Fruit fly (Drosophila melanogaster) whole organism, adult: ENCODE data around the gene Spn28Da.

Source experiments
- CG11617 ChIP-seq: fragments of 200-800 bp; sonication (Bioruptor generic); optimal IDR thresholded peaks from 2 replicates; lab custom pipeline; 2017; ENCODE audit warnings: mild to moderate bottlenecking, missing biosample characterization, missing genetic modification reagents, missing genetic modification characterization
- CG12768 ChIP-seq: fragments of 200-800 bp; sonication (Bioruptor generic); optimal IDR thresholded peaks from 2 replicates; lab custom pipeline; 2017; ENCODE audit warnings: missing biosample characterization, missing genetic modification characterization, mild to moderate bottlenecking, moderate library complexity, missing genetic modification reagents
- CG14711 ChIP-seq: fragments of 200-800 bp; sonication (Bioruptor generic); optimal IDR thresholded peaks from 2 replicates; lab custom pipeline; 2018; ENCODE audit warnings: missing biosample characterization, mild to moderate bottlenecking, missing genetic modification characterization, moderate library complexity
- CG1620 ChIP-seq: fragments of 200-800 bp; sonication (Bioruptor generic); optimal IDR thresholded peaks from 2 replicates; lab custom pipeline; 2016; ENCODE audit warnings: missing biosample characterization, missing genetic modification characterization
- CG33017 ChIP-seq: fragments of 200-800 bp; sonication (Bioruptor generic); optimal IDR thresholded peaks from 2 replicates; lab custom pipeline; 2018; ENCODE audit warnings: missing biosample characterization, mild to moderate bottlenecking, missing genetic modification characterization, moderate library complexity
- CG5204 ChIP-seq: fragments of 200-800 bp; sonication (Bioruptor generic); optimal IDR thresholded peaks from 2 replicates; lab custom pipeline; 2016; ENCODE audit warnings: missing biosample characterization, missing genetic modification characterization
- CG7045 ChIP-seq: fragments of 200-800 bp; sonication (Bioruptor generic); optimal IDR thresholded peaks from 2 replicates; lab custom pipeline; 2017; ENCODE audit warnings: missing biosample characterization, mild to moderate bottlenecking, missing genetic modification characterization
- CG7101 ChIP-seq: fragments of 200-800 bp; sonication (Bioruptor generic); optimal IDR thresholded peaks from 2 replicates; lab custom pipeline; 2018; ENCODE audit warnings: missing biosample characterization, mild to moderate bottlenecking, missing genetic modification characterization, moderate library complexity
- Clk ChIP-seq: fragments of 200-800 bp; sonication (Bioruptor generic); optimal IDR thresholded peaks from 2 replicates; lab custom pipeline; 2017; ENCODE audit warnings: missing biosample characterization, missing genetic modification characterization
- Crg-1 ChIP-seq: fragments of 200-800 bp; sonication (Bioruptor generic); optimal IDR thresholded peaks from 2 replicates; lab custom pipeline; 2016; ENCODE audit warnings: missing biosample characterization, missing genetic modification characterization
- Hr96 ChIP-seq: fragments of 200-800 bp; sonication (Bioruptor generic); optimal IDR thresholded peaks from 2 replicates; lab custom pipeline; 2016; ENCODE audit warnings: missing biosample characterization, missing genetic modification characterization
- Mnt ChIP-seq: fragments of 200-800 bp; sonication (Bioruptor generic); optimal IDR thresholded peaks from 2 replicates; lab custom pipeline; 2016; ENCODE audit warnings: missing biosample characterization, mild to moderate bottlenecking, missing genetic modification characterization
- bab1 ChIP-seq: fragments of 200-800 bp; sonication (Bioruptor generic); optimal IDR thresholded peaks from 3 replicates; lab custom pipeline; 2019; ENCODE audit warnings: missing biosample characterization, mild to moderate bottlenecking, missing genetic modification characterization, moderate library complexity
- cic ChIP-seq: fragments of 200-800 bp; sonication (Bioruptor generic); optimal IDR thresholded peaks from 2 replicates; lab custom pipeline; 2017; ENCODE audit warnings: missing biosample characterization, mild to moderate bottlenecking, missing genetic modification characterization, moderate library complexity
- cnc ChIP-seq, 2 experiments: fragments of >200 bp; optimal IDR thresholded peaks; 2 replicates each; lab custom pipeline; 2017
- kay ChIP-seq: fragments of 200-800 bp; sonication (Bioruptor generic); peaks from one replicate; lab custom pipeline; 2016; ENCODE audit warnings: missing biosample characterization, missing genetic modification characterization, borderline replicate concordance
- ovo ChIP-seq: fragments of 200-800 bp; sonication (Bioruptor generic); optimal IDR thresholded peaks from 2 replicates; lab custom pipeline; 2016; ENCODE audit warnings: missing biosample characterization, missing genetic modification characterization
- pad ChIP-seq: fragments of 200-800 bp; sonication (Bioruptor generic); optimal IDR thresholded peaks from 3 replicates; lab custom pipeline; 2017; ENCODE audit warnings: missing biosample characterization, missing genetic modification characterization, mild to moderate bottlenecking, moderate library complexity, missing genetic modification reagents
- tj ChIP-seq: fragments of 200-800 bp; sonication (Bioruptor generic); optimal IDR thresholded peaks from 3 replicates; lab custom pipeline; 2017; ENCODE audit warnings: missing biosample characterization, mild to moderate bottlenecking, missing genetic modification characterization, moderate library complexity
- toe ChIP-seq: fragments of 200-800 bp; sonication (Bioruptor generic); optimal IDR thresholded peaks from 2 replicates; lab custom pipeline; 2016; ENCODE audit warnings: missing biosample characterization, missing genetic modification characterization

The Spn28Da gene

DNA sequence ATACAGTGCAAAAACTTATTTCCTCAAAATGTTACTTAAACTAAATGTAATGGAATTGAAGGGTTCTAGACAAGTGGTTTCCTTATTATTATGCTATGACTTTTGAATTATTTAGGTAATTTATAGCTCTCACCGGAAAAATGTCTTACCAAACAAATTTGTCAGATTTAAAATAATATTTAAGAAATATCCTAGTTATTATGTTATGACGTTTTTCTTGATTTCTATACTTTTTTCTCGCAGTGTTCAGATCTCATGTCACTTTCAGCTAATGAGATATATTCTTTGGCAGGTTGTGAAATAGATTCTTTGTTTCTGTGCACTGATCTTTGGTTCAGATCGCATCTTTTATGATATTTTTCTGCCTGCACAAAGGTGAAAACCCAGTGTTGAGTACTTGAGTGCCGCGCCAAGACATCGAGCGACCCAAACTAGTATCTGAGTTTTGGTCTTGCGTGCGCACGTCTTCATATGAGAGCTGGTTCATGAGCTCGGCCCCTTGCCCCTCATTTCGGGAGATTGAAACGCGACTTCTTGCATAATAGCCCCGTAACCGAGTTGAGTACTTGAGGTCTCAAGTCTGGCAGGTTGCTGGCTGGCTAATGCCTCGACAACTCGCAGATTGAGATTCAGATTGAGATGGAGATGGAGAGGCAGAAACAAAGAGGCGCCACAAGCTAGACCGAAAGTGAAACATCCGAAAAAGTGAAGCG, 12.3 kb downstream of the Spn28Da start:
- TF ChIP-seq CG33017 = no peak
- no peak for TF ChIP-seq pad (GFP tag; lab: Kevin White, UChicago)
- no peak for TF ChIP-seq Mnt (GFP tag; lab: Kevin White, UChicago)
- no peak for TF ChIP-seq CG7101
- no peak for TF ChIP-seq kay
- no peak for TF ChIP-seq Clk (GFP tag; lab: Kevin White, UChicago)

DNA sequence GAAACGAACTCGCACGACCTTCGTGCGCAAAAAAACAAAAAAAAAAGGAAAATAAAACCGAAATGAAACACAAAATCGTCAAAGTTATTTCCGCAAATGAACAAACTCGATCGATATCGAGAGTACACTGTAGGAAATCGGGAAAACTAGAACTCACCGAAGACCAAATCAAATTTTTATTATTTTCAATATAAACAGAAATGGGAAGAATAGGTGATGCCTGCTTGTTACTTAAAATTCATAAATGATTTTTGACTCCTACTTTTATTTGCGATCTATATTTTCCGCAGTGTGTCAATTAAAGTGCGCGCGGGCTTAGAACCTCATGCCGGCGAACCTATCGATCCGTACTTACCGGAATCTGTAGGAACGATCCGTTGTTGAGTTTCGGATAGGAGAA, 13.3 kb downstream of the Spn28Da start:
- TF ChIP-seq CG7101 (no peak), CG1620 (GFP tag; lab: Kevin White, UChicago) (no peak), kay (no peak), Mnt (GFP tag; lab: Kevin White, UChicago) (no peak), ovo (GFP tag; lab: Kevin White, UChicago) (no peak), pad (GFP tag; lab: Kevin White, UChicago) (no peak), CG11617 (GFP tag; lab: Kevin White, UChicago) (no peak), toe (no peak), Hr96 (GFP tag; lab: Kevin White, UChicago) (no peak), CG14711 (tag; lab: Kevin White, UChicago) (no peak), Clk (GFP tag; lab: Kevin White, UChicago) (no peak), CG5204 (GFP tag; lab: Kevin White, UChicago) (no peak), cnc (optimal IDR thresholded peaks at IDR 0.05; lab: Kevin White, UChicago) (no peak), cic (no peak), Crg-1 (GFP tag; lab: Kevin White, UChicago) (no peak), CG12768 (GFP tag; lab: Kevin White, UChicago) (no peak), bab1 (GFP tag; lab: Kevin White, UChicago) (no peak), CG7045 (GFP tag; lab: Kevin White, UChicago) (no peak), CG33017 (no peak)

DNA sequence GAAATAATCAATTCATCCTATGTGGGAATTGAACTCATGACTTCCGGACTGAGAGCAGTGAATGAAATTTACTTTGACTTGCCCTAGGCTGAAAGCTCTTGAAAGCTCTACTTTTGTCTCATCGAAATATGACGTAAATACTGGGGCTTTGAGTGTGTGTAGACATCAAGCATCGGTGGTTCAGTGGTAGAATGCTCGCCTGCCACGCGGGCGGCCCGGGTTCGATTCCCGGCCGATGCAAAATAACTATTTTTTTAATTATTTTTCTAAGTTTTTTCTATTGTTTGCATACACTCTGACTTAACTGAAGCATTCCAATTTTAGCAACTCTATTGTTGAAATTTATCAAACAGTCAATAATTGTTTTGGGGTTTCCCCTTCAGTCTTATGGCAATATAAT, 16.2 kb downstream of the Spn28Da start:
- no peak for TF ChIP-seq Hr96 (GFP tag; lab: Kevin White, UChicago)
- no peak for TF ChIP-seq Crg-1 (GFP tag; lab: Kevin White, UChicago)
- no peak for TF ChIP-seq ovo (GFP tag; lab: Kevin White, UChicago)
- TF ChIP-seq kay = no peak
- TF ChIP-seq Mnt (GFP tag; lab: Kevin White, UChicago) = no peak
- no peak for TF ChIP-seq cnc (optimal IDR thresholded peaks at IDR 0.05; lab: Kevin White, UChicago)
- TF ChIP-seq cic = no peak
- TF ChIP-seq bab1 (GFP tag; lab: Kevin White, UChicago) = no peak
- TF ChIP-seq CG5204 (GFP tag; lab: Kevin White, UChicago) = no peak
- no peak for TF ChIP-seq CG33017
- no peak for TF ChIP-seq CG7101
- no peak for TF ChIP-seq CG12768 (GFP tag; lab: Kevin White, UChicago)
- TF ChIP-seq CG7045 (GFP tag; lab: Kevin White, UChicago) = no peak
- no peak for TF ChIP-seq CG1620 (GFP tag; lab: Kevin White, UChicago)
- TF ChIP-seq CG14711 (tag; lab: Kevin White, UChicago) = no peak
- no peak for TF ChIP-seq pad (GFP tag; lab: Kevin White, UChicago)
- no peak for TF ChIP-seq Clk (GFP tag; lab: Kevin White, UChicago)
- TF ChIP-seq tj (GFP tag; lab: Kevin White, UChicago) = no peak

DNA sequence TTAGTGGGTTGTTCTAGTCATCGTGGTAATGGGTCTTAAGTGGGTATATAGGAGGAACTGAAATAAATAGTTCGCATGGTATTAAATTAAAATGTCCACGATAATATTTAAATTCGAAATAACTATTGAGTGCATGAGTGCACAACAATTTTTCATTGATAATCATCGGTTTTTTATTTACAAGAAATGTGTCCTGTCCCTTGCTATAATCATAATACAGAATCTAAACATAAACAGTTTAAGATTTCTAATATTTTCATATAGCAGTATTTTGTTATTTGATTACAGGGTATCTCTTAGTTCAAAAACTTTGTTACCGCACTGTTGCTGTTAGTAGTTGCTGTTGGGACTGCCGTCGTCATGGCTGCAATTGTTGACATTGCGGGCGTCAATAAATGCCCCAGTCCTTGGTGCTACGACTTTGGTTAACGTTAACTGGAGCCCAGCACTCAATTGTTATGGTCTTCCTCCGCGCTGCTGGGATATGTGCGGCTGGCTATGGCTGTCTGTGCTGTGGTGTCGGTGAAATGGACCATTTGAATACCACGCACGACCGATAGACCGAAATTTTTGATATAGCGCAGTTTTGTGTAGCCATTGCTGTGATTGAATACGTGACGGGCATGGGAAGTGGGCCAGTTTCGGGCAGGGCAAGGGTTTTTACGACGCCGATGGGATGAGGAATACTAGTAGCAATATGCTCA, 17.0 kb downstream of the Spn28Da start:
- TF ChIP-seq CG5204 (GFP tag; lab: Kevin White, UChicago) (peak; percentile 5), Crg-1 (GFP tag; lab: Kevin White, UChicago) (no peak)

DNA sequence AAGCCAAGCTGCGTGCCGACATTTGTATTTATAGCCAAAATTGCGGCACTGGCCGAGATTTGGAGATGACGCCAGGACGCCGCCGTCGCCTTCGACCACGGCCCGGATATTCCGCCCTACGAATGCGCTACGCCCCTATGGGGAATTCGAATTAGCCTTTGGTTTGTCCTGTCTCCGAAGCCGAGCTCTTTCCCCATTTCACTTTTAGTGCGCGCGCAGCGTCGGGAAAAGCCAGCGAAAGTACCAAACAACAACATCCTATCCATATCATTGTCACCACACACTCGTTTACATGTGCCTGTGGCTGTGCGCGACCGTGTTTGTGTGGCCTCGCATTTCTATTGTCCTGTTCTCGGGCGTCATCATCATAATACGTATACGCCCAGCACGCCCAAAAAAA, 17.6 kb downstream of the Spn28Da start, which contains the start of gene Proc:
TSS of gene Proc (minus strand) at position 101 of the 400 bp plus-strand sequence.
- TF ChIP-seq CG14711 (tag; lab: Kevin White, UChicago) (no peak), bab1 (GFP tag; lab: Kevin White, UChicago) (no peak), pad (GFP tag; lab: Kevin White, UChicago) (no peak)

DNA sequence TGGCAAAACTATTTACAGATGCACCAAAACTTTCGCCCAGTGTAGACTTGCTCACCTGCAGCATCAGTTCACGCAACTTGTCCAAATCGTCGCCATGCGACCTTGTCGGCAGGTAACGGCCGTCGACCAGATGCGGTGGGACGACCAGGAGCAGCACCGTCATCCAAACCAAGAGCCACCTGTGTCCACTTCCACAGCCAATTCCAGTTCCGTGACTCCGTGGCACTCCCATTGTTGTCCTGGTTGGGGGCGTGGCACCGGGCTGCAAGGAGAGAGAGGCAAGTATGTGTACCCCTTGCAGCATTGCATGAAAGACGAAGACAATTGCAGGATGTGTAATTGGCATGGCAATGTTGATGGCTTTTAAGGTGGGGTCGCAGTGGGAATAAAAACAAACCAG, 18.7 kb downstream of the Spn28Da start:
- TF ChIP-seq CG11617 (GFP tag; lab: Kevin White, UChicago) (no peak), Clk (GFP tag; lab: Kevin White, UChicago) (no peak), Hr96 (GFP tag; lab: Kevin White, UChicago) (no peak), Crg-1 (GFP tag; lab: Kevin White, UChicago) (no peak), pad (GFP tag; lab: Kevin White, UChicago) (no peak), CG33017 (no peak), CG1620 (GFP tag; lab: Kevin White, UChicago) (no peak), CG12768 (GFP tag; lab: Kevin White, UChicago) (no peak), tj (GFP tag; lab: Kevin White, UChicago) (no peak), Mnt (GFP tag; lab: Kevin White, UChicago) (no peak), kay (no peak), CG7045 (GFP tag; lab: Kevin White, UChicago) (no peak), cnc (optimal IDR thresholded peaks at IDR 0.05; lab: Kevin White, UChicago) (no peak), CG5204 (GFP tag; lab: Kevin White, UChicago) (no peak), toe (no peak), cic (no peak), CG14711 (tag; lab: Kevin White, UChicago) (no peak)
